6 fruit fly cellular contexts compared by ENCODE assay signal in genomic region chrX:17720261-17721052, dm6.
TF ChIP-seq lines count a peak whose summit lies in the region.

No protein-coding gene starts in this region.

- peak; percentile 92 for TF ChIP-seq CTCF in S2 (optimal IDR thresholded peaks at IDR 0.05; lab: Kevin White, UChicago)
- TF ChIP-seq CTCF in whole organism, embryonic (GFP tag; optimal IDR thresholded peaks at IDR 0.05; lab: Kevin White, UChicago): peak; percentile 94

TF ChIP-seq in whole organism, adult, 20 proteins besides CTCF, POLR2A, EP300 and RAD21 (continues in another document):
- TF ChIP-seq ovo (GFP tag; optimal IDR thresholded peaks at IDR 0.05; lab: Kevin White, UChicago) (no peak), CG7101 (tag; optimal IDR thresholded peaks at IDR 0.05; lab: Kevin White, UChicago) (no peak), Clk (GFP tag; optimal IDR thresholded peaks at IDR 0.05; lab: Kevin White, UChicago) (no peak), tj (GFP tag; optimal IDR thresholded peaks at IDR 0.05; lab: Kevin White, UChicago) (no peak), pad (GFP tag; optimal IDR thresholded peaks at IDR 0.05; lab: Kevin White, UChicago) (no peak), CG1620 (GFP tag; optimal IDR thresholded peaks at IDR 0.05; lab: Kevin White, UChicago) (no peak), CG11617 (GFP tag; optimal IDR thresholded peaks at IDR 0.05; lab: Kevin White, UChicago) (no peak), CG33017 (tag; optimal IDR thresholded peaks at IDR 0.05; lab: Kevin White, UChicago) (no peak), cic (GFP tag; optimal IDR thresholded peaks at IDR 0.05; lab: Kevin White, UChicago) (no peak), CG7045 (GFP tag; optimal IDR thresholded peaks at IDR 0.05; lab: Kevin White, UChicago) (no peak), Hr96 (GFP tag; optimal IDR thresholded peaks at IDR 0.05; lab: Kevin White, UChicago) (no peak), Crg-1 (GFP tag; optimal IDR thresholded peaks at IDR 0.05; lab: Kevin White, UChicago) (peak; percentile 14), CG5204 (GFP tag; optimal IDR thresholded peaks at IDR 0.05; lab: Kevin White, UChicago) (no peak), bab1 (GFP tag; optimal IDR thresholded peaks at IDR 0.05; lab: Kevin White, UChicago) (peak; percentile 47), kay (GFP tag; lab: Kevin White, UChicago; ENCODE audit: borderline replicate concordance) (no peak), Mnt (GFP tag; optimal IDR thresholded peaks at IDR 0.05; lab: Kevin White, UChicago) (no peak), cnc (optimal IDR thresholded peaks at IDR 0.05; lab: Kevin White, UChicago) (no peak), CG14711 (tag; optimal IDR thresholded peaks at IDR 0.05; lab: Kevin White, UChicago) (no peak), toe (GFP tag; optimal IDR thresholded peaks at IDR 0.05; lab: Kevin White, UChicago) (peak; percentile 3)

TF ChIP-seq in whole organism, embryonic, 481 proteins besides CTCF, POLR2A, EP300 and RAD21 (continues in another document):
- TF ChIP-seq Hr39 (optimal IDR thresholded peaks at IDR 0.05; lab: Kevin White, UChicago) (no peak), unc-4 (GFP tag; IDR thresholded peaks at IDR 0.05; lab: Robert Waterston, UW; ENCODE audit: partially characterized antibody) (no peak), CG42726 (GFP tag; IDR thresholded peaks at IDR 0.05; lab: Robert Waterston, UW; ENCODE audit: partially characterized antibody) (peak; percentile 81), CG11398 (GFP tag; optimal IDR thresholded peaks at IDR 0.05; lab: Kevin White, UChicago) (no peak), Dek (tag; optimal IDR thresholded peaks at IDR 0.05; lab: Kevin White, UChicago) (peak; percentile 19), pfk (GFP tag; optimal IDR thresholded peaks at IDR 0.05; lab: Kevin White, UChicago) (no peak), Nf-YB (GFP tag; optimal IDR thresholded peaks at IDR 0.05; lab: Kevin White, UChicago) (peak; percentile 89), CG2199 (GFP tag; IDR thresholded peaks at IDR 0.05; lab: Robert Waterston, UW) (peak; percentile 95), exex (tag; optimal IDR thresholded peaks at IDR 0.05; lab: Kevin White, UChicago) (peak; percentile 88), CG13424 (tag; optimal IDR thresholded peaks at IDR 0.05; lab: Kevin White, UChicago) (no peak), CG15479 (GFP tag; optimal IDR thresholded peaks at IDR 0.05; lab: Kevin White, UChicago) (no peak), wek (GFP tag; optimal IDR thresholded peaks at IDR 0.05; lab: Kevin White, UChicago) (no peak), grau (tag; optimal IDR thresholded peaks at IDR 0.05; lab: Kevin White, UChicago) (no peak), CG3163 (GFP tag; optimal IDR thresholded peaks at IDR 0.05; lab: Kevin White, UChicago) (peak; percentile 24), CG17802 (tag; optimal IDR thresholded peaks at IDR 0.05; lab: Kevin White, UChicago) (no peak), zf30C (GFP tag; optimal IDR thresholded peaks at IDR 0.05; lab: Kevin White, UChicago) (no peak), CG6272 (GFP tag; IDR thresholded peaks at IDR 0.05; lab: Robert Waterston, UW) (0 out of 2 replicates have a peak, but pooled peaks have one; percentile 24), CG14860 (GFP tag; IDR thresholded peaks at IDR 0.05; lab: Robert Waterston, UW; ENCODE audit: partially characterized antibody) (peak; percentile 43; the same call in 1 of the 3 replicates)

TF ChIP-seq in whole organism, prepupa, 60 proteins besides CTCF, POLR2A, EP300 and RAD21:
- no peak for TF ChIP-seq CG1621 (tag; optimal IDR thresholded peaks at IDR 0.05; lab: Kevin White, UChicago)
- no peak for TF ChIP-seq CG8119 (GFP tag; IDR thresholded peaks at IDR 0.05; lab: Robert Waterston, UW)
- peak; percentile 16 for TF ChIP-seq Eip78C (GFP tag; lab: Kevin White, UChicago)
- TF ChIP-seq Eip93F (GFP tag; optimal IDR thresholded peaks at IDR 0.05; lab: Kevin White, UChicago): no peak
- no peak for TF ChIP-seq CG6276 (GFP tag; optimal IDR thresholded peaks at IDR 0.05; lab: Kevin White, UChicago)
- TF ChIP-seq cyc (GFP tag; optimal IDR thresholded peaks at IDR 0.05; lab: Kevin White, UChicago): peak; percentile 8
- TF ChIP-seq fkh (GFP tag; optimal IDR thresholded peaks at IDR 0.05; lab: Kevin White, UChicago): peak; percentile 59
- TF ChIP-seq OdsH (GFP tag; optimal IDR thresholded peaks at IDR 0.05; lab: Kevin White, UChicago): no peak
- TF ChIP-seq CG4318 (GFP tag; optimal IDR thresholded peaks at IDR 0.05; lab: Kevin White, UChicago): no peak
- no peak for TF ChIP-seq CG31627 (GFP tag; optimal IDR thresholded peaks at IDR 0.05; lab: Kevin White, UChicago)
- no peak for TF ChIP-seq acj6 (GFP tag; optimal IDR thresholded peaks at IDR 0.05; lab: Kevin White, UChicago)
- TF ChIP-seq spab (GFP tag; optimal IDR thresholded peaks at IDR 0.05; lab: Kevin White, UChicago): no peak
- TF ChIP-seq lz (GFP tag; optimal IDR thresholded peaks at IDR 0.05; lab: Kevin White, UChicago): peak; percentile 18
- TF ChIP-seq Smox (GFP tag; optimal IDR thresholded peaks at IDR 0.05; lab: Kevin White, UChicago): no peak

TF ChIP-seq in whole organism, pupa, 21 proteins besides CTCF, POLR2A, EP300 and RAD21:
- TF ChIP-seq CG9948 (tag; optimal IDR thresholded peaks at IDR 0.05; lab: Kevin White, UChicago): no peak
- no peak for TF ChIP-seq CG8159 (tag; optimal IDR thresholded peaks at IDR 0.05; lab: Kevin White, UChicago)
- no peak for TF ChIP-seq CG15710 (tag; optimal IDR thresholded peaks at IDR 0.05; lab: Kevin White, UChicago)
- 0 out of 3 replicates have a peak, but pooled peaks have one; percentile 32 for TF ChIP-seq CG4496 (GFP tag; IDR thresholded peaks at IDR 0.05; lab: Robert Waterston, UW)

TF ChIP-seq in whole organism, wandering third instar larva, 38 proteins besides CTCF, POLR2A, EP300 and RAD21:
- peak; percentile 37 for TF ChIP-seq Myc (optimal IDR thresholded peaks at IDR 0.05; lab: Kevin White, UChicago)
- peak; percentile 16 for TF ChIP-seq fru (GFP tag; optimal IDR thresholded peaks at IDR 0.05; lab: Kevin White, UChicago)
- no peak for TF ChIP-seq Dfd (GFP tag; optimal IDR thresholded peaks at IDR 0.05; lab: Kevin White, UChicago)
- peak; percentile 33 for TF ChIP-seq tai (GFP tag; optimal IDR thresholded peaks at IDR 0.05; lab: Kevin White, UChicago)
